Worm (Caenorhabditis elegans) whole organism, L3 larva: Measurements from ENCODE around the gene hda-10.
A peak's percentile ranks its signal among the peaks of the same experiment; 100 is the strongest.

ENCODE experiments used
- R02D3.7 ChIP-seq: fragments of 150-350 bp; optimal IDR thresholded peaks from 2 replicates; lab custom pipeline; 2014; ENCODE audit warnings: missing biosample characterization, missing genetic modification characterization
- aly-2 ChIP-seq: fragments of 150-350 bp; optimal IDR thresholded peaks from 2 replicates; lab custom pipeline; 2014; ENCODE audit warnings: missing biosample characterization, missing genetic modification characterization
- ama-1 ChIP-seq: fragments of 150-350 bp; optimal IDR thresholded peaks from 2 replicates; lab custom pipeline; 2018
- ceh-16 ChIP-seq: sonication (generic microtip); optimal IDR thresholded peaks from 2 replicates; lab custom pipeline; 2017; ENCODE audit warnings: missing biosample characterization, missing genetic modification characterization
- ceh-28 ChIP-seq: fragments of 150-350 bp; optimal IDR thresholded peaks from 2 replicates; lab custom pipeline; 2014; ENCODE audit warnings: missing biosample characterization, missing genetic modification reagents, missing genetic modification characterization
- ceh-82 ChIP-seq: fragments of 150-350 bp; optimal IDR thresholded peaks from 2 replicates; lab custom pipeline; 2014; ENCODE audit warnings: missing biosample characterization, missing genetic modification characterization
- ceh-9 ChIP-seq: sonication (generic microtip); optimal IDR thresholded peaks from 2 replicates; lab custom pipeline; 2018; ENCODE audit warnings: missing biosample characterization, missing genetic modification characterization
- daf-12 ChIP-seq: fragments of 150-350 bp; optimal IDR thresholded peaks from 2 replicates; lab custom pipeline; 2014; ENCODE audit warnings: missing biosample characterization, missing genetic modification reagents, missing genetic modification characterization
- egl-27 ChIP-seq: sonication (generic microtip); optimal IDR thresholded peaks from 4 replicates; lab custom pipeline; 2017; ENCODE audit warnings: missing biosample characterization, missing genetic modification reagents, missing genetic modification characterization
- egl-5 ChIP-seq: fragments of 150-350 bp; optimal IDR thresholded peaks from 2 replicates; lab custom pipeline; 2017; ENCODE audit warnings: missing biosample characterization, missing genetic modification reagents, missing genetic modification characterization, inconsistent platforms
- elt-1 ChIP-seq: fragments of 150-350 bp; optimal IDR thresholded peaks from 2 replicates; lab custom pipeline; 2014; ENCODE audit warnings: missing biosample characterization, missing genetic modification characterization
- elt-2 ChIP-seq: sonication (generic microtip); optimal IDR thresholded peaks from 2 replicates; lab custom pipeline; 2016; ENCODE audit warnings: missing genetic modification reagents, mild to moderate bottlenecking, missing genetic modification characterization, missing compliant biosample characterization
- elt-3 ChIP-seq, 3 experiments: fragments of 150-350 bp in 1 of 3; sonication (generic microtip) in 2 of 3; optimal IDR thresholded peaks; 2 replicates in 2 of 3; 4 replicates in 1 of 3; lab custom pipeline; 2014 to 2017; ENCODE audit warnings: missing biosample characterization in 3 of 3, missing genetic modification characterization in 3 of 3
- eor-1 ChIP-seq, 2 experiments: fragments of 150-350 bp; optimal IDR thresholded peaks; 2 replicates each; lab custom pipeline; 2014 to 2018; ENCODE audit warnings: missing biosample characterization in 2 of 2, missing genetic modification characterization in 2 of 2
- fkh-10 ChIP-seq: sonication (generic microtip); optimal IDR thresholded peaks from 2 replicates; lab custom pipeline; 2017; ENCODE audit warnings: missing biosample characterization, missing genetic modification reagents, missing genetic modification characterization
- fkh-2 ChIP-seq: fragments of 150-350 bp; optimal IDR thresholded peaks from 2 replicates; lab custom pipeline; 2014; ENCODE audit warnings: missing biosample characterization, missing genetic modification reagents, missing genetic modification characterization
- fos-1 ChIP-seq: fragments of 150-350 bp; optimal IDR thresholded peaks from 2 replicates; lab custom pipeline; 2014; ENCODE audit warnings: missing biosample characterization, missing genetic modification characterization
- hmg-11 ChIP-seq: sonication (generic microtip); optimal IDR thresholded peaks from 2 replicates; lab custom pipeline; 2016; ENCODE audit warnings: missing genetic modification characterization, missing compliant biosample characterization
- jun-1 ChIP-seq: fragments of 150-350 bp; optimal IDR thresholded peaks from 2 replicates; lab custom pipeline; 2014; ENCODE audit warnings: missing biosample characterization, missing genetic modification reagents, missing genetic modification characterization
- lin-39 ChIP-seq: fragments of 150-350 bp; optimal IDR thresholded peaks from 2 replicates; lab custom pipeline; 2018; ENCODE audit warnings: missing biosample characterization, missing genetic modification reagents, missing genetic modification characterization
- lsy-12 ChIP-seq: sonication (generic microtip); optimal IDR thresholded peaks from 2 replicates; lab custom pipeline; 2016; ENCODE audit warnings: mild to moderate bottlenecking, missing genetic modification characterization, missing compliant biosample characterization
- mdl-1 ChIP-seq: fragments of 150-350 bp; optimal IDR thresholded peaks from 2 replicates; lab custom pipeline; 2014; ENCODE audit warnings: missing biosample characterization, missing genetic modification characterization
- nfya-1 ChIP-seq: sonication (generic microtip); optimal IDR thresholded peaks from 2 replicates; lab custom pipeline; 2017; ENCODE audit warnings: missing genetic modification characterization, mild to moderate bottlenecking, missing compliant biosample characterization, antibody characterized with exemption, moderate library complexity; ENCODE audit not compliant: insufficient read depth
- nhr-11 ChIP-seq: fragments of 150-350 bp; optimal IDR thresholded peaks from 2 replicates; lab custom pipeline; 2014; ENCODE audit warnings: missing biosample characterization, missing genetic modification characterization
- nhr-12 ChIP-seq: fragments of 150-350 bp; optimal IDR thresholded peaks from 2 replicates; lab custom pipeline; 2014; ENCODE audit warnings: missing biosample characterization, missing genetic modification characterization
- nhr-23 ChIP-seq: fragments of 150-350 bp; optimal IDR thresholded peaks from 2 replicates; lab custom pipeline; 2014; ENCODE audit warnings: missing biosample characterization, missing genetic modification reagents, missing genetic modification characterization
- nhr-237 ChIP-seq: fragments of 150-350 bp; optimal IDR thresholded peaks from 2 replicates; lab custom pipeline; 2014; ENCODE audit warnings: missing biosample characterization, missing genetic modification characterization
- nhr-25 ChIP-seq: sonication (generic microtip); optimal IDR thresholded peaks from 2 replicates; lab custom pipeline; 2017; ENCODE audit warnings: missing biosample characterization, missing genetic modification characterization
- nhr-28 ChIP-seq: fragments of 150-350 bp; optimal IDR thresholded peaks from 2 replicates; lab custom pipeline; 2014; ENCODE audit warnings: missing biosample characterization, missing genetic modification characterization
- nhr-43 ChIP-seq: sonication (generic microtip); optimal IDR thresholded peaks from 2 replicates; lab custom pipeline; 2016; ENCODE audit warnings: mild to moderate bottlenecking, missing genetic modification characterization, missing compliant biosample characterization; ENCODE audit not compliant: poor library complexity, severe bottlenecking
- nhr-67 ChIP-seq: fragments of 150-350 bp; optimal IDR thresholded peaks from 2 replicates; lab custom pipeline; 2014; ENCODE audit warnings: missing biosample characterization, missing genetic modification characterization
- nhr-76 ChIP-seq: fragments of 150-350 bp; sonication (generic microtip); optimal IDR thresholded peaks from 5 replicates; lab custom pipeline; 2014; ENCODE audit warnings: missing biosample characterization, missing genetic modification characterization
- nhr-77 ChIP-seq: fragments of 150-350 bp; optimal IDR thresholded peaks from 2 replicates; lab custom pipeline; 2014; ENCODE audit warnings: missing biosample characterization, missing genetic modification characterization
- pha-4 ChIP-seq: fragments of 150-350 bp; optimal IDR thresholded peaks from 2 replicates; lab custom pipeline; 2014; ENCODE audit warnings: missing biosample characterization, missing genetic modification reagents, missing genetic modification characterization
- pqm-1 ChIP-seq: fragments of 150-350 bp; optimal IDR thresholded peaks from 2 replicates; lab custom pipeline; 2017; ENCODE audit warnings: missing biosample characterization, missing genetic modification characterization, inconsistent platforms
- sea-2 ChIP-seq: fragments of 150-350 bp; sonication (generic microtip); optimal IDR thresholded peaks from 4 replicates; lab custom pipeline; 2014; ENCODE audit warnings: missing biosample characterization, missing genetic modification reagents, missing genetic modification characterization
- skn-1 ChIP-seq: fragments of 150-350 bp; optimal IDR thresholded peaks from 2 replicates; lab custom pipeline; 2014; ENCODE audit warnings: missing biosample characterization, missing genetic modification characterization
- snpc-4 ChIP-seq: fragments of 150-350 bp; optimal IDR thresholded peaks from 2 replicates; lab custom pipeline; 2014; ENCODE audit warnings: missing biosample characterization, missing genetic modification characterization
- tbx-2 ChIP-seq: sonication (generic microtip); optimal IDR thresholded peaks from 2 replicates; lab custom pipeline; 2016; ENCODE audit warnings: mild to moderate bottlenecking, missing genetic modification characterization, missing compliant biosample characterization
- unc-39 ChIP-seq: sonication (generic microtip); optimal IDR thresholded peaks from 4 replicates; lab custom pipeline; 2017; ENCODE audit warnings: missing biosample characterization, missing genetic modification characterization
- zag-1 ChIP-seq: fragments of 150-350 bp; optimal IDR thresholded peaks from 2 replicates; lab custom pipeline; 2014; ENCODE audit warnings: missing biosample characterization, missing genetic modification characterization
- ztf-11 ChIP-seq: fragments of 150-350 bp; optimal IDR thresholded peaks from 2 replicates; lab custom pipeline; 2014; ENCODE audit warnings: missing biosample characterization, missing genetic modification characterization
- ztf-4 ChIP-seq: fragments of 150-350 bp; optimal IDR thresholded peaks from 2 replicates; lab custom pipeline; 2014; ENCODE audit warnings: missing biosample characterization, missing genetic modification characterization

Gene hda-10

ce11 chrII:13882405-13882804 lies at the start of gene hda-10:
Gene hda-10 (plus strand): TSS chrII:13882705.
- TF ChIP-seq elt-3 (tag; optimal IDR thresholded peaks at IDR 0.05; lab: Kevin White, UChicago) = no peak
- TF ChIP-seq ceh-16 (tag; lab: Kevin White, UChicago) = no peak
- TF ChIP-seq zag-1 (tag; lab: Kevin White, UChicago) = no peak
- no peak for TF ChIP-seq eor-1 (tag; optimal IDR thresholded peaks at IDR 0.05; lab: Kevin White, UChicago)
- TF ChIP-seq ztf-11 (tag; lab: Kevin White, UChicago) = no peak
- no peak for TF ChIP-seq pha-4 (tag; lab: Kevin White, UChicago)
- no peak for TF ChIP-seq nfya-1
- no peak for TF ChIP-seq tbx-2 (tag; lab: Kevin White, UChicago)
- no peak for TF ChIP-seq nhr-25 (tag; lab: Kevin White, UChicago)
- TF ChIP-seq ztf-4 = no peak
- no peak for TF ChIP-seq egl-27 (tag; lab: Kevin White, UChicago)
- TF ChIP-seq egl-5 (tag; lab: Kevin White, UChicago) = no peak
- TF ChIP-seq sea-2 (GFP tag; lab: Kevin White, UChicago) = no peak
- TF ChIP-seq ama-1 (lab: Kevin White, UChicago) = no peak
- TF ChIP-seq snpc-4 (tag; lab: Kevin White, UChicago) = no peak
- TF ChIP-seq aly-2 (tag; lab: Kevin White, UChicago) = no peak
- no peak for TF ChIP-seq fkh-2 (tag; lab: Kevin White, UChicago)
- TF ChIP-seq elt-1 (tag; lab: Kevin White, UChicago) = no peak
- no peak for TF ChIP-seq elt-2 (tag; lab: Kevin White, UChicago)

DNA sequence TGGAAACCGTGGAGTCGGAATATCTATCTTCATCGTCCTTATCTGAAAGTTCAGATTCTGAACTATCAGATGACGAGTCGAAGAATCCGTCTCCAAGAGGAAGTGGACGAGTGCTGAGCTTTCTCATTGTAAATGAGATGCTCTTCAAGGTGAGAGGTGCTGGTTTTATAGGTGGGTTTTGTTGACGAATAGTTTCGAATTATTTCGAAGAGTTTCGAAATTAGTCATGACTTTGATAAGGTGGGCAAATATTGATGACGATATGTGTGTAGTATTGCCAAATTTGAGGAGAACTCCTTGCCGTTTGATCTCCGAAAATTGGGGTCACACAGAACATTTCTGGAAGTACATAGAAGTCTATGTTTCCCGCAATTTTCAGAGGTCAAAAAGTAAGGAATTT lies 49.0 kb upstream of the hda-10 start, which contains the start of gene F08G2.5:
Gene F08G2.5 (minus strand): TSS at position 127 of the 400 bp plus-strand sequence.
- TF ChIP-seq pha-4 (tag; lab: Kevin White, UChicago) (peak; percentile 2), pqm-1 (tag; lab: Kevin White, UChicago) (peak; percentile 42), nhr-67 (tag; lab: Kevin White, UChicago) (no peak), jun-1 (tag; lab: Kevin White, UChicago) (no peak), nfya-1 (no peak), ceh-9 (tag; lab: Kevin White, UChicago) (no peak), elt-2 (tag; lab: Kevin White, UChicago) (no peak), egl-5 (tag; lab: Kevin White, UChicago) (no peak), ceh-82 (tag; lab: Kevin White, UChicago) (no peak), lsy-12 (tag; lab: Kevin White, UChicago) (no peak), unc-39 (no peak)

ce11 chrII:13834380-13835194 lies 47.9 kb upstream of the hda-10 start:
- TF ChIP-seq zag-1 (tag; lab: Kevin White, UChicago) = no peak
- no peak for TF ChIP-seq aly-2 (tag; lab: Kevin White, UChicago)
- TF ChIP-seq nhr-23 (tag; lab: Kevin White, UChicago) = peak; percentile 96
- peak; percentile 89 for TF ChIP-seq egl-5 (tag; lab: Kevin White, UChicago)
- no peak for TF ChIP-seq nhr-12 (tag; lab: Kevin White, UChicago)
- TF ChIP-seq nhr-237 = peak; percentile 24
- peak; percentile 32 for TF ChIP-seq ama-1 (lab: Kevin White, UChicago)
- no peak for TF ChIP-seq ztf-11 (tag; lab: Kevin White, UChicago)
- TF ChIP-seq mdl-1 (tag; lab: Kevin White, UChicago) = no peak
- TF ChIP-seq ceh-9 (tag; lab: Kevin White, UChicago) = no peak
- TF ChIP-seq pha-4 (tag; lab: Kevin White, UChicago) = peak; percentile 96
- TF ChIP-seq nhr-43 (tag; lab: Kevin White, UChicago) = peak; percentile 93
- peak; percentile 60 for TF ChIP-seq elt-2 (tag; lab: Kevin White, UChicago)
- peak; percentile 74 for TF ChIP-seq ceh-28 (tag; lab: Kevin White, UChicago)
- peak; percentile 96 for TF ChIP-seq hmg-11 (tag; lab: Kevin White, UChicago)
- peak in 1 of 3 experiments; percentile 25 for TF ChIP-seq elt-3 (tag; optimal IDR thresholded peaks at IDR 0.05; lab: Kevin White, UChicago)
- peak; percentile 90 for TF ChIP-seq skn-1 (tag; lab: Kevin White, UChicago)
- peak; percentile 78 for TF ChIP-seq sea-2 (GFP tag; lab: Kevin White, UChicago)
- TF ChIP-seq R02D3.7 (tag; lab: Kevin White, UChicago) = peak; percentile 74
- TF ChIP-seq lsy-12 (tag; lab: Kevin White, UChicago) = peak; percentile 73
- TF ChIP-seq nhr-67 (tag; lab: Kevin White, UChicago) = no peak
- peak; percentile 98 for TF ChIP-seq lin-39 (tag; lab: Kevin White, UChicago)
- peak; percentile 58 for TF ChIP-seq fkh-10 (GFP tag; lab: Kevin White, UChicago)
- no peak for TF ChIP-seq fkh-2 (tag; lab: Kevin White, UChicago)
- no peak for TF ChIP-seq nhr-11 (tag; lab: Kevin White, UChicago)
- TF ChIP-seq nhr-25 (tag; lab: Kevin White, UChicago) = peak; percentile 93
- TF ChIP-seq tbx-2 (tag; lab: Kevin White, UChicago) = peak; percentile 92
- peak; percentile 57 for TF ChIP-seq fos-1 (tag; lab: Kevin White, UChicago)
- TF ChIP-seq daf-12 (tag; lab: Kevin White, UChicago) = peak; percentile 34
- peak; percentile 100 for TF ChIP-seq snpc-4 (tag; lab: Kevin White, UChicago)
- peak; percentile 81 for TF ChIP-seq jun-1 (tag; lab: Kevin White, UChicago)
- peak in 1 of 2 experiments; percentile 68 for TF ChIP-seq eor-1 (tag; optimal IDR thresholded peaks at IDR 0.05; lab: Kevin White, UChicago)
- TF ChIP-seq nhr-28 = no peak
- TF ChIP-seq unc-39 = no peak
- TF ChIP-seq nhr-77 (tag; lab: Kevin White, UChicago) = peak; percentile 90
- TF ChIP-seq nhr-76 = no peak
- TF ChIP-seq ztf-4 = peak; percentile 27
- TF ChIP-seq ceh-82 (tag; lab: Kevin White, UChicago) = peak; percentile 86
- peak; percentile 53 for TF ChIP-seq elt-1 (tag; lab: Kevin White, UChicago)
